Worm (Caenorhabditis elegans) whole organism, L4 larva: ENCODE data around the gene Y39B6A.5.

Experiments
- ces-1 ChIP-seq: fragments of 150-350 bp; sonication (generic microtip); optimal IDR thresholded peaks from 4 replicates; lab custom pipeline; 2014; ENCODE audit warnings: missing biosample characterization, missing genetic modification reagents, missing genetic modification characterization
- nhr-6 ChIP-seq: fragments of 150-350 bp; optimal IDR thresholded peaks from 2 replicates; lab custom pipeline; 2014; ENCODE audit warnings: missing biosample characterization, missing genetic modification characterization
- nhr-76 ChIP-seq: fragments of 150-350 bp; optimal IDR thresholded peaks from 2 replicates; lab custom pipeline; 2014; ENCODE audit warnings: missing biosample characterization, missing genetic modification characterization
- nhr-77 ChIP-seq: fragments of 150-350 bp; optimal IDR thresholded peaks from 2 replicates; lab custom pipeline; 2014; ENCODE audit warnings: missing biosample characterization, missing genetic modification characterization
- unc-39 ChIP-seq: sonication (generic microtip); optimal IDR thresholded peaks from 2 replicates; lab custom pipeline; 2017; ENCODE audit warnings: missing biosample characterization, missing genetic modification characterization

ce11 chrV:19152328-19152727 lies 6.3 kb downstream of the Y39B6A.5 start, which contains the start of gene Y39B6A.69:
- no peak for TF ChIP-seq nhr-77
- no peak for TF ChIP-seq nhr-6
- no peak for TF ChIP-seq unc-39 (tag; lab: Kevin White, UChicago)
- no peak for TF ChIP-seq ces-1 (GFP tag; lab: Kevin White, UChicago)
- TF ChIP-seq nhr-76, result no peak
